Fruit fly (Drosophila melanogaster) Kc167 (cell line): ENCODE results near the gene Nedd4.

ENCODE experiments used
- Sin3A ChIP-seq: fragments of >200 bp; optimal IDR thresholded peaks from 2 replicates; lab custom pipeline; 2018; ENCODE audit warnings: missing external identifiers
- h ChIP-seq: fragments of >200 bp; optimal IDR thresholded peaks from 3 replicates; lab custom pipeline; 2018; ENCODE audit warnings: missing external identifiers
- insv ChIP-seq: fragments of >200 bp; optimal IDR thresholded peaks from 3 replicates; lab custom pipeline; 2018; ENCODE audit warnings: missing external identifiers
- psq ChIP-seq: fragments of >200 bp; optimal IDR thresholded peaks from 2 replicates; lab custom pipeline; 2017; ENCODE audit warnings: missing external identifiers

dm6 chr3L:17532197-17532596 is 2.3 kb downstream of the Nedd4 start:
- TF ChIP-seq Sin3A (lab: Kevin White, UChicago) (no peak), psq (no peak), insv (lab: Kevin White, UChicago) (no peak), h (lab: Kevin White, UChicago) (no peak)
